Fruit fly (Drosophila melanogaster): ENCODE results near the gene ru.

Gene ru

dm6 chr3L:1368201-1368617, 2.2 kb upstream of the ru start (continued):
- TF ChIP-seq Taf1 (GFP tag; IDR thresholded peaks at IDR 0.05) (peak; percentile 69), CG12219 (GFP tag; optimal IDR thresholded peaks at IDR 0.05) (peak; percentile 65), CG1647 (GFP tag; optimal IDR thresholded peaks at IDR 0.05) (peak; percentile 43), dan (GFP tag; IDR thresholded peaks at IDR 0.05) (peak; percentile 79; the same call in 1 of the 2 replicates), Sox100B (GFP tag; optimal IDR thresholded peaks at IDR 0.05) (peak; percentile 38), CG8478 (optimal IDR thresholded peaks at IDR 0.05) (no peak), CG17385 (GFP tag; optimal IDR thresholded peaks at IDR 0.05) (peak; percentile 58), yki (optimal IDR thresholded peaks at IDR 0.05) (no peak), gsb-n (tag; optimal IDR thresholded peaks at IDR 0.05) (peak; percentile 45), unpg (GFP tag; optimal IDR thresholded peaks at IDR 0.05) (peak; percentile 75), Sox102F (GFP tag; optimal IDR thresholded peaks at IDR 0.05) (peak; percentile 73), CG11695 (GFP tag; IDR thresholded peaks at IDR 0.05) (peak; percentile 85), CG10543 (GFP tag; optimal IDR thresholded peaks at IDR 0.05) (no peak), CG13424 (tag; optimal IDR thresholded peaks at IDR 0.05) (peak; percentile 65), E2f1 (GFP tag; IDR thresholded peaks at IDR 0.05) (peak; percentile 87), bigmax (GFP tag; optimal IDR thresholded peaks at IDR 0.05) (no peak), Mrtf (GFP tag; IDR thresholded peaks at IDR 0.05) (peak; percentile 80), CoRest (tag; optimal IDR thresholded peaks at IDR 0.05) (peak; percentile 68), CG15011 (GFP tag; optimal IDR thresholded peaks at IDR 0.05) (peak; percentile 33), repo (GFP tag; optimal IDR thresholded peaks at IDR 0.05) (peak; percentile 56), Ets65A (GFP tag) (peak; percentile 97), CG14050 (GFP tag; IDR thresholded peaks at IDR 0.05) (peak; percentile 78), D19B (GFP tag; optimal IDR thresholded peaks at IDR 0.05) (peak; percentile 46), CG6175 (GFP tag; IDR thresholded peaks at IDR 0.05) (peak; percentile 60; the same call in 1 of the 3 replicates), CG11398 (GFP tag; optimal IDR thresholded peaks at IDR 0.05) (peak; percentile 57), Side (GFP tag; optimal IDR thresholded peaks at IDR 0.05) (peak; percentile 64), fu2 (GFP tag; optimal IDR thresholded peaks at IDR 0.05) (no peak), CG13775 (GFP tag; optimal IDR thresholded peaks at IDR 0.05) (peak; percentile 69), Ada2b (GFP tag; IDR thresholded peaks at IDR 0.05) (peak; percentile 81), Doc2 (GFP tag; IDR thresholded peaks at IDR 0.05) (no peak; the same call in 1 of the 2 replicates), CG9609 (GFP tag; optimal IDR thresholded peaks at IDR 0.05) (peak; percentile 74), wek (GFP tag; optimal IDR thresholded peaks at IDR 0.05) (no peak), Hmx (GFP tag; optimal IDR thresholded peaks at IDR 0.05) (no peak), sima (GFP tag; optimal IDR thresholded peaks at IDR 0.05) (no peak), Bteb2 (GFP tag; optimal IDR thresholded peaks at IDR 0.05) (peak; percentile 35), CG8290 (GFP tag; optimal IDR thresholded peaks at IDR 0.05) (peak; percentile 58), CG8290 (tag; optimal IDR thresholded peaks at IDR 0.05) (peak in 1 of 2 experiments; percentile 89), chif (GFP tag; optimal IDR thresholded peaks at IDR 0.05) (peak; percentile 74 to 85), lbe (GFP tag; optimal IDR thresholded peaks at IDR 0.05) (peak; percentile 74), hbn (GFP tag; IDR thresholded peaks at IDR 0.05; ENCODE audit: partially characterized antibody) (no peak), sug (tag; optimal IDR thresholded peaks at IDR 0.05) (peak; percentile 33), Ets97D (GFP tag; optimal IDR thresholded peaks at IDR 0.05) (peak; percentile 62), gfzf (GFP tag; optimal IDR thresholded peaks at IDR 0.05) (no peak), Meics (GFP tag; optimal IDR thresholded peaks at IDR 0.05) (peak; percentile 80), zen2 (GFP tag; IDR thresholded peaks at IDR 0.05; ENCODE audit: partially characterized antibody) (0 out of 3 replicates have a peak, but pooled peaks have one; percentile 34), CG34376 (GFP tag; optimal IDR thresholded peaks at IDR 0.05) (peak; percentile 4), gcm (GFP tag; optimal IDR thresholded peaks at IDR 0.05) (peak; percentile 20), Dp (GFP tag; optimal IDR thresholded peaks at IDR 0.05) (no peak), CG2712 (tag; optimal IDR thresholded peaks at IDR 0.05) (peak; percentile 87), Rfx (GFP tag; IDR thresholded peaks at IDR 0.05) (peak; percentile 91), schlank (tag; optimal IDR thresholded peaks at IDR 0.05) (peak; percentile 19), CTCF (GFP tag; optimal IDR thresholded peaks at IDR 0.05) (no peak), tin (GFP tag; optimal IDR thresholded peaks at IDR 0.05) (peak; percentile 73)

All from whole organism, embryonic.